Fruit fly (Drosophila melanogaster): Measurements from ENCODE around the gene CG1074.
A peak's percentile ranks its signal among the peaks of the same experiment; 100 is the strongest.

Gene CG1074

DNA sequence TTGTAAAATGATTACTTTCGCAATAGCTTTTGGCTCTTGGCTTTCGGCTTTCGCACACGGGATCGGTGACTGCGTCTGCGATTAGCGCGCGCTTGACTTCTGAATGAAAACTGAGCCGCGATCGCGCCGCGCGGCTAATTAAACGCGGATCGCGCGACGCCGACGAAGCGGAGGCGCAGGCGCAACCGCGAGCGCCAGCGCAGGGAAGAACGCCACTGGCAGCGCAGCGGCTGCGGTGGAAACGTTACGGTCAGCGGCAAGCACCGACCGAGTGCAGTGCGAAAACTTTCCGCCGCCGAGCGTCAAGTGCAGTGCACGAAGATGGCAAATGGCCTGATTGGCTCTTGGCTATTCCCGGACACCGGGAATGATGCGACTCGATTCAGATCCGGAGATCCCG lies 29.0 kb downstream of the CG1074 start, which contains the start of gene CG31522:
Gene CG31522, minus strand, starts transcription at position 101 of the 400 bp plus-strand sequence.
- TF ChIP-seq CG8478 (optimal IDR thresholded peaks at IDR 0.05) = no peak
- TF ChIP-seq CTCF (optimal IDR thresholded peaks at IDR 0.05) = no peak

DNA sequence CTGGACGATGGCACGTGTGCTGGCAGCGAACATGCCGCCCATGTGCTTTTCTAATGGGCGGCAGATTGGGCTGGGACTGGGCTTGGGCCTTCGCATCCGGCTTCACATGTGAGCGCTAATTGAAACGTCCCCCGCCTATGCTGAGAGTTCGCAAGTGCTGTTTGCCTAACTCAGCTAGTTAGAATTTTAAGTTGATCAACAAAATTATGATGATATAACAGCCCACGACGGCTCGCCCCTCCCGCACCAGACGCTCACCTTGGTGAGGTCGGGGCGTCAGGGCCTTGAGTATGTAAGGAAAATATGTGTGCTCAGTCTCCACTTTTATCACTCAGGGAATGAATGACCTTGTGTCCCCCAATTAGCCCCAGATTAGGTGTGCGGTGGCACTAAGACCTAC lies 33.1 kb downstream of the CG1074 start:
- TF ChIP-seq CG8478 (optimal IDR thresholded peaks at IDR 0.05) (no peak), CTCF (optimal IDR thresholded peaks at IDR 0.05) (no peak)

DNA sequence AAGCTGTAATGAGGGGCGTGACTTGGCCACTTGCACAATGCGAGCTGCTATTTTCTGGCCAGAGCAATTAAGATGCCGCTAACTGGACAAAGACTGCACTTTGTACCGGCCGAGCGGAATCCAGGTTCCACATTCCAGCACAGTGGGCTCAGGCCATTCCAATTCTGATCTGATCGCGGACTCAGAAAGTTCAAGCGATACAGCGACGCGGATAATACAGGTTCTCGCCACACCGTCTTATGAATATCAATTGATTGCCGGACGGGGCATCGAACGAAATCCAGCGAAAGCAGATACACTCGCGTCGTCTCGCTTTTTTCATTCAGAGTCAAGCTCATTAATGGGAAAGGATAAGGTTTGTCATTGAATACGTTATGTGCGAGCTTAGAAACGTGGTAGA lies 35.2 kb downstream of the CG1074 start:
- TF ChIP-seq CTCF (optimal IDR thresholded peaks at IDR 0.05) (no peak), CG8478 (optimal IDR thresholded peaks at IDR 0.05) (no peak)

DNA sequence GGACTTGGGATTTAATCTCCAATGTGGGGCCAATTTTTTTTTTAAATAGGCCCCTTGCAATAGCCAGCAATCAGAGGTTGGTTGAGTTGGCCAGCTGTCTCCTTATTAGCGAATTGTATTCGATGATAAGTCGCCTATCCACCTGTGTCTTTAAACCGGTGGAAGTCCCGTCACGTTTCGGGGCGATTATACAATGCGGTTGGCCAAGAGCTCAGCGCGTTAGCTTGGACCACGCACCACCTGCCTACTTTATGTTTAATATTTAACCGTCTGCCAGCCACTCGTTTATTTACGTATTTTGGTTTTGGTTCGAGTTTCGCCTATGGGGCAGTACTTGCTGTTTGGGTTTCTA lies 36.9 kb downstream of the CG1074 start:
- TF ChIP-seq CTCF (optimal IDR thresholded peaks at IDR 0.05) (no peak), CG8478 (optimal IDR thresholded peaks at IDR 0.05) (no peak)

DNA sequence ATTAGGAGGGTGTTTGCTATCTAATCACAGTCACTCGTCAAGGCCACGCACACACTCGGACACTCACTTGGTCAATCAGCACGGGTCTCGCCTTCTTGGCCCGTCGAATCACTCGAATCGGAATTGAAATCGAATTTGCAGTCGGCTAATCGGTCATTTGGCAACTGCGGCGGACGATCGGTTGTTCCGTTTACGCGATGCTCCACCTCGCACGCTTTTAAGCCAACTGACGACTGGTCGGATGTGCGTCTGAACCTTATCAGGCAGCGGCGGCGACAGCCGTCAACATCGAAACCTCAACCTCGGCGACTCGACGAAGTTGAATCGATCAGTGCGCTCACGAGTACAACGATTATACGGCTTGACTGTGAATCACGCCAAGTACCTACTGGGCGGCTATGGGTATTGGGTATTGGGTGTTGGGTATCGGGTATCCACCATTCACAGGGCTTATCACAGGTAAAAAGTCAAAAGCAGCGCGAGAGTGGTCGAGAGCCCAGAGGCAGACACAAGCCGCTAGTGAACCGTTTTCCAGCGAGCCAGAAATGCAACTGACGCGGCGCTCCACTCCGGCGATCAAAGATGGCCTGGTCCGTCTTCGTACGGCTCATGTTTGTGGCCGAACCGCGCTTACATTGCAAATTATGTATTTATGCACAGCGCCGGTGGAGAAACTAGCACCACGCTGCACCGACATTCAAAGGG lies 37.4 kb downstream of the CG1074 start:
- TF ChIP-seq CG8478 (optimal IDR thresholded peaks at IDR 0.05) (no peak), CTCF (optimal IDR thresholded peaks at IDR 0.05) (no peak)

DNA sequence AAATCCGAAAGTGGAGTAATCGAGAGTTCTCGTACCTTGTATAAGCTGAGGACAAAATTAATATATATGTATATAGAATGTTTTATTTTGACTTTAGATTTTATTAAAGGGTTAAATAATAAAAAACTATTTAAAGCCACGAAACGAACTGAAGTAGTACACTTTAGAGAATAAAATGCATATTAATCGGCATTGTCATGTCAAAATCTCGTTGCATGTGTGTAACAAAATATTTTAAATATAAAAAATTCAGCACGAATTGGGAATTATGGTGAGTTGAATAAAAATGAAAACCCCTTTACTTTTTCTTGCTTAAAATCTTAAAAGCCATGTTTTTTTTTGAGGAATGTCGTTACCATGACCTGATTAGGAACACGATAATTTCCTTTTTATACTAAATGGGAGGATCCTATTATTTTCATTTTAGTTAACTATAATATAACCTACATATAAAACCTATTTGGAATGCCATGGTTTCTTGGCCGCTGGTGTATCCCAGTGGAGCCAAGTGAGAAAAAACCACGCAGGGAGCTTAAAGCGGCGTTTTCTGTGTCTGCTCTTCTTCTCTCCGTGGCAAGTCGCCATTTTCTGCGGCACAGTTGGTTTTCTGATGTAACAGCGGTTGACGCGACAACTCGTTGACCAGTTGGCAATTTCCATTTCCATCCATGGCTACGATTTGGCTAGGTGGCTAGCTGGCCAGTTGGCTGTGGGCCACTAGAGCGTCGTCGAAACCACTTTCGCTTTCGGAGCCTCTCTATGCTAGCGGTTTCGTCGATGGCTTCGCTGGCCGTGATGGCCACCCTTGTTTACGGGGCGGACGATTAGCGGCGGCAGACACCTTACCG lies 38.3 kb downstream of the CG1074 start:
- TF ChIP-seq CTCF (optimal IDR thresholded peaks at IDR 0.05) (no peak), CG8478 (optimal IDR thresholded peaks at IDR 0.05) (no peak)

DNA sequence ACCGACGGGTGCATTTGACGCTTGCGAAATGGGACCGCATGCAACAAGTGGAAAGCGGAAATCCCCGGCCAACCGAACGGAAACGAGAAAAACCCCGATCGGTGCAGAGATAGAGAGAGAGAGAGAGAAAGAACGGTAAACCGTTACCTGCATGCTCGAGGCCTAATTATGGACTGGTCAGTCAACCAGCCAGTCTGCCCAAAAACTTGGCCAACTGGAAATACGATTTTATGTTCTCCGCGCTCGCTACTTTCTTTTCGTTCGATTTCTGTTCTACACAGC lies 38.9 kb downstream of the CG1074 start:
- TF ChIP-seq CG8478 (optimal IDR thresholded peaks at IDR 0.05) = no peak

DNA sequence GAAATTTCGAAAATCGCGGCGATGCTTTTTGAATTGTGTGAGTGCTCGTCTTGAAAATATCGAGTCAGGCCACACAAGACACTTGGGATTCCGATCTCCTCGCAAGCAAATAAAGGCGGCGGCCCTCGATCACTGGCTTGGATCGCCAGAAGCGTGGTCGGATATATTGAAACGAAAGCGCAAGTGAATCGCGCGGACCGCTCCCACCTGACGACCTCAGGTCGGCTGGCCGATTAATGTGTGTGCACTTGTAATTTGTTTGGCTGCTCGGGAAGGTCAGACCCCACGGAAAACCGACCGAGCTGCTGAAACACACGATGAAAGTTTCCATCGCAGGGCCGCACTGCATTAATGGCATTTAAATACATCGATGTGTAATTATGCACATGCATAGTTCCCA lies 41.6 kb downstream of the CG1074 start:
- TF ChIP-seq CTCF (optimal IDR thresholded peaks at IDR 0.05) (no peak), CG8478 (optimal IDR thresholded peaks at IDR 0.05) (no peak)

DNA sequence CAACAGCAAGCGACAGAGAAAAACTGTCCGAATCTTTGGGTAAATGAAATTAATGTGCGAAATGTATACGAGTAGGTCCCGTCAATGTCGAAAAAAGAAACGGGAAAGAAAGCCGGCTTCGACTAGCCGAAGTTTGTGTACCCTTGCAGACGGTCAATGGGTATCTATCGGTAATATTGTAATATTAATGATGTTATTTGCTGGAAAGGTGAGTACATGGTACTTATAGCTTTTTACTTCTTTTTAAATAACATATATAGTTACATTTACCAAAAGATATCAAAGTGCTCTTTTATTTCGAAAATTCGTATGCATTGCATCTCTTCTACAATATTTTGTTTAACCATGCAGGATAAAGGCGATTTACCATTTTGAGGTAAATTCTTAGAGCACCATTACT lies 42.2 kb downstream of the CG1074 start:
- no peak for TF ChIP-seq CTCF (optimal IDR thresholded peaks at IDR 0.05)
- no peak for TF ChIP-seq CG8478 (optimal IDR thresholded peaks at IDR 0.05)

DNA sequence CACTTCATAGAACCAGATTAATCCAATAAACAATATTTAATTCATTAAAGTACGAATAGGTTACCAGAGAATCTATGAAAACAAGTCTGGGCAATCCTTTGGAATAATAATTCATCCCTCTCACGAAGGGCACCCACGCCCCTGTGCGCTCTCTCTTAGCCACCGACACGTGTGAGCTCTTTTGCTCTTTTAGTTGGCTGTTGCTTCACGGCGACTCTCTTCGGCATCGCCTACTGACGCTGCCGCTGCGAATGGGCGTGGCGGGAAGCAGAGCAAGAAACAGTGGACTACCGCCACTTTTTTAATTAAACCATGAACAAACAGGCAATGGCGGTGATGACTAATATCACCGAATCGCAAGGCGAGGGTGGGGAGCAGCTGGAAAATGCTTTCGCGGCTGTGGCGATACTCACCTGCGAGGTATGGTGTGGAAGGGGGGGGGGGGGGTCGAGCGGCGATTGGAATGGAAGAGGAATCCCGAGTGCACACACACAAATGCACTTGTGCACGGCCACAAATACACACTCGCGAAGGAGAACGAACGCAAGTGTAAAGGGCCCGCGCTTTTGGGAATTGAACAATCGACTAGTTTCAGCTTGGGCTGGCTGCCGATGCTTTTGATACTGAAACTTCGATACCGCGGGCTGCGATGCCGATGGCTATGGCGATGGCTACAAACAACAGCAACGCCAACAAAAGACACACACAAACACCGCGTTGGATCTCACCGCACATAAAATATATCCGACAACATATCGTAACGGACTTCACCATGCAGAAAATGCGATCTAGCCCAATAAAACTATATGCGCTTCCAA lies 44.7 kb downstream of the CG1074 start:
- TF ChIP-seq CG8478 (optimal IDR thresholded peaks at IDR 0.05) = no peak
- TF ChIP-seq CTCF (optimal IDR thresholded peaks at IDR 0.05) = no peak

DNA sequence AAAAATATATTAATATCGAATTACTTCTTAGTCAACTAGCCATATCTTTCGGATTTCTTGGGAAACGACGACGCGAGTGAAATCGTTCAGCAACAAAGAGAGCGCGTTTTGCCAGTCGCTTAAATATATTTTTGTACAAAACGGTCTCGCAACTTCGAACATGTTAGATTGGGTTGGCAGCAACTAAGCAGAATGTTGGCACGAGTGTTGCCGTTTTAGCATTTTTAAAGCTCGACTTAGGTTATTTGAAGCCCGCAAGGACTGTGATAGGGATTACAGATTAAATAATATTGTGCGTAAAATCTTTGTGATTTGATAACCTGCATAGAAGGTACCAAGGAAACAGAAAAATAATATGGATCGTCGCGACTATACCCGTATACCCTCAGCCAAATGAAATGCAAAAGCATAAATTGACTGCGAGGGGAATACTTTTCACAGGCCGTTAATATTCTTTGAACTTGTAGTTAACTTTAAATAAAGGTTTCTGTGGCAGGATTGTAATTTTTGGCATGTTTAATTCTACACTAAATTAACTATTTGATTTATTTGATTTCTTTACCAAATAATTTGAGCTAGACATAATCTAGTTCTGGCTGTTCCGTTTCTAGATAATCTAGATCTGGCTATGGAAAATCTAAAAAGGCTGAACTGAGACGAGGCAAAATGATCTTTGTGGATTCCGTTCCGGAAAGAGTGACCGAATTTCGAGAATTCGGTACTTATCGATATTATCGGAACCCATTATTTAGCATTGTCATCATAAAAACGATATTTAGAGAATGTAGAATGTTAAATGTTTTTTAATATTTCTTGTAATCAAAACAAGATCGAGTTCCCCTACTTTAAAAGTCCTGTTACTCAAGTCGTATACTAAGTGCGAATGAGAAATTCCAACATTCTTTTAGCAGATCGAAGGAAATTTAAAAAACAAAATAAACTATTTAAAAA lies 45.5 kb downstream of the CG1074 start, which contains the start of gene CG31523:
Gene CG31523, minus strand, starts transcription at position 170 of the 951 bp plus-strand sequence.
- TF ChIP-seq CTCF (optimal IDR thresholded peaks at IDR 0.05) (peak in 1 of 2 experiments; percentile 28), CG8478 (optimal IDR thresholded peaks at IDR 0.05) (no peak)

DNA sequence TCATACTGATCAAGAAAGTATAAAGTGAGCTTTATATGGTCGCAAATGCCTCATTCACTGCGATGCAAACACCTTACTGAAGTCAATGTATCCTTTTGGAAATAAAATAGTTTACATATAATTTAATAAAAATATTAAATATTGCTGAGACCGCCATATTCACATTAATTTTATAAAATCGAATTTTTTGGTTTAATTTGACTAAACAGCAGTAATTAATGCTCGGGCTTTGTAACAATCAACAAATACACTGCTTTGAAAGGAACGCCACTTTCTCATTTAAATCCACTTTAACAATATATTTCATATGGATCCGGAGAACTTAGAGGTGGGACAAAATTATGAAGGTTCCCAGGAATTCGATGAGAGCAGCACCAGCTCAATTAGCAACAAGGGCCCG lies 46.7 kb downstream of the CG1074 start, which contains the start of gene sac:
Gene sac, plus strand, starts transcription at position 301 of the 400 bp plus-strand sequence.
- TF ChIP-seq CTCF (optimal IDR thresholded peaks at IDR 0.05) (no peak), CG8478 (optimal IDR thresholded peaks at IDR 0.05) (no peak)

DNA sequence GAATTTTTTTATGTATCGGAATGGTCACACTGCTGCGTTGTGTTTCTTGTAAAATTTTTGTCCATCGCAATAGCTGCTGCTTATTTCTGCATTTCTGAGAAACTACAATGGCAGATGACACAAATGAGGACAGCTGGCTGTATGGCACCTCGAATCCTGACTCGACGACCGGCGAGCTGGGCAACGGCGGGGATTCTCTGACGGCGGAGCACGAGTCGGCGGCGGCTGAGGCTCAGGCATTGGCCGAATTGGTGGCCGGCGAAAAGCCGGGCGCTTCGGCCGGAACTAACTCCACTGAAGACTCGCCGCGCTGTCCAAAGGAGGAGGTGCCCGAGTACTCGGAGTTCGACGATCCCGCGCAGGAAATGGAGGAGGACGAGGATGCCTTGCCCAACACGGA lies 51.2 kb downstream of the CG1074 start, which contains the start of gene Fip1:
Gene Fip1, plus strand, starts transcription at position 10 of the 400 bp plus-strand sequence.
- TF ChIP-seq CG8478 (optimal IDR thresholded peaks at IDR 0.05) (no peak), CTCF (optimal IDR thresholded peaks at IDR 0.05) (no peak)
